Fruit fly (Drosophila melanogaster) Kc167 (cell line): ENCODE measurements around the gene rols.

Experiments used
- Myc ChIP-seq: fragments of >200 bp; optimal IDR thresholded peaks from 2 replicates; lab custom pipeline; 2017; ENCODE audit warnings: missing external identifiers
- Sin3A ChIP-seq: fragments of >200 bp; optimal IDR thresholded peaks from 2 replicates; lab custom pipeline; 2018; ENCODE audit warnings: missing external identifiers
- insv ChIP-seq: fragments of >200 bp; optimal IDR thresholded peaks from 3 replicates; lab custom pipeline; 2018; ENCODE audit warnings: missing external identifiers

DNA sequence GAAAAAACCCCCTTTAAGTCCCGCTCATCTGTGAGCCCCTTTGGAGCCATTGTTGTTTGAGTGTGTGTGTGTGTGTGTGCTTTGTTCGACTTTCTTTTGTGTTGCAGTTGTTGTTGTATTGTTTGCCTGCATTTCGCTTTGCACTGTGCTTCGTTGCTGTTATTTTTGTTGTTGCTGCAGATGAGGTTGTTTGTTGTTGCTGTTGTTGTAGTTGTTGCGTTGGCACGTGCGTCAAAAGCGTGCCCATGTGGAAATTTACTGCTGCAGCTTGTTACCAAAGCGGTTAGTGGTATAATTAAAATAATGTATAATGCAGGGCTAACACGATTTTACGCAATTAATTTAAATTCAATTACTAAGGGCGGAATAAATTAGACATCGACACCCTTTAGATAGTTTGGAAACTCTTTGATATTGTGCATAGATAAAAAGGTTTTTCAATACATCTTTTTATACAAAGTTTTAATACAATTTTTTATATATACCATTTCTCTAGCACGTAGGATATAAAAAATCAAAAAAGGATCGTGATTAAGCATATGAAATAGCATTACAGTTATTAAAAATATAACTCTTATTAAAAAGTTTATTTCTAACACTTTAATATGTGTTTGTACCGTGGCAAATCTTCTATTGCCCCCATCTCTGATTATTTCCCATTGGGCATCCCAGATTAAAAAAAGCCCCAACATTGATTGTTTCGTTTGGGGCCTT, 25.7 kb upstream of the rols start:
- TF ChIP-seq insv (lab: Kevin White, UChicago), result no peak
- no peak for TF ChIP-seq Sin3A (lab: Kevin White, UChicago)
- TF ChIP-seq Myc (lab: Kevin White, UChicago), result no peak
